Fruit fly (Drosophila melanogaster): ENCODE measurements around the gene MED31.
A peak's percentile ranks its signal among the peaks of the same experiment; 100 is the strongest.

Gene MED31

DNA sequence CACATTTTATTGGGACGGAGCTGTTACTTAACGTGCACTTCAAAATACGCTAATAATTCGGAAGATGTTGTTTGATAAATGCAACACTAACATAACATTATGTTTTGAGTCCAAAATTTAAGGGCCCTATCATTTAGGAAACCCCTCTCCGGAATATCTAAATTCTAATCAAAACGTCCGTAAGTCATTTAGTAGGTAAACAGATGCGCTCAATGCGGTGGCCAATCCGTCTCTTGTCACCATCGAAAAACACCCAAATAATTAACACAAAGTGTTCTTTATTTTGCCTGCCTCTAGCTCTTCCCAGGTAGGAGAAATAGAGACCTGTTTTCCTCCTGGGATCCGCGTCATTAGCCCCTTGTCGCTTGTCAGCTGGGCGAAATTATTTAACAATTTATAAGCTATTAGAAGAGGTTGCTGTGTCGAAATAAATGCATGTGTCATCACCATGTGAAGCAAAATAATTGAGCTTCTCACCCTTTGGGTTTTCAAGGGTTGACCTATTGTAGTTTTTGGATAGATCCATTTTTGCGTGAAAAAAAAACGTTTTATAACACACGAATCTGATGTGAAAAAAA lies 7.3 kb upstream of the MED31 start:
- TF ChIP-seq CG7101 (tag; optimal IDR thresholded peaks at IDR 0.05) (no peak), bab1 (GFP tag; optimal IDR thresholded peaks at IDR 0.05) (no peak), Clk (GFP tag; optimal IDR thresholded peaks at IDR 0.05) (no peak), toe (GFP tag; optimal IDR thresholded peaks at IDR 0.05) (no peak), Hr96 (GFP tag; optimal IDR thresholded peaks at IDR 0.05) (no peak), CG1620 (GFP tag; optimal IDR thresholded peaks at IDR 0.05) (no peak), Mnt (GFP tag; optimal IDR thresholded peaks at IDR 0.05) (no peak), Crg-1 (GFP tag; optimal IDR thresholded peaks at IDR 0.05) (no peak), cnc (optimal IDR thresholded peaks at IDR 0.05) (no peak), CG5204 (GFP tag; optimal IDR thresholded peaks at IDR 0.05) (no peak), cic (GFP tag; optimal IDR thresholded peaks at IDR 0.05) (no peak), ovo (GFP tag; optimal IDR thresholded peaks at IDR 0.05) (no peak), CG7045 (GFP tag; optimal IDR thresholded peaks at IDR 0.05) (no peak), CG33017 (tag; optimal IDR thresholded peaks at IDR 0.05) (no peak), tj (GFP tag; optimal IDR thresholded peaks at IDR 0.05) (no peak), CG14711 (tag; optimal IDR thresholded peaks at IDR 0.05) (no peak), CG11617 (GFP tag; optimal IDR thresholded peaks at IDR 0.05) (no peak)

DNA sequence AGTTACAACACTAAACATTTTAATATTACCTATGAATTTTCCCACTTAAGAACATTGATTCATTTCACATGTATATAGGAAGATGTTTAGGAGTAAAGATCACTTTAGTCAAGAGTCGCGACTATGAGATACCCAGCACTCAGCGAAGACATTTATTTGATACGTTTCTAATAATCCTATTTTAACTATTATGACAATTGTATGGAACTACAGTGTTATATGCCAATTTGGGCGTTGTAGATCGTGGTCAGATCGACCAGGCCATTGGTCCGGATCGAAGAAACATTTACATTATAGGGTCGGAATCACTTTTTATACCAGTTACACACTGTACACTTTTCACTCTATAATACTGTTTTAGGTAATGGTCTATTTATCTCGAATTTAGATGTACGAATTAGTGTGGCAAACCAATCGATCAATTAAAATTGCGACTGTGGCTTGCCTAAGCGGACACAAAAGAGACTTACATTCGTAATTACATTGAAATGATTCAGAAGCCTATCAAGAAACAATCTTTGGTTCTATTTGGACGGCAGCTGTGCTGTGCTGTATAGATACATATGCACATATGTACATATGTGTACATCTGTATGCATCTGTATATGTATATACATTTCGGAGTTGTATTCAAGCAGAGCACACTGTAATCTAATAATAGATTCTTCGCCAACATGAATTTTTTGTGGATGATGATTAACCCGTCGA lies 1.1 kb upstream of the MED31 start:
- TF ChIP-seq cnc (optimal IDR thresholded peaks at IDR 0.05) (no peak), cic (GFP tag; optimal IDR thresholded peaks at IDR 0.05) (no peak), Mnt (GFP tag; optimal IDR thresholded peaks at IDR 0.05) (no peak), CG5204 (GFP tag; optimal IDR thresholded peaks at IDR 0.05) (no peak), bab1 (GFP tag; optimal IDR thresholded peaks at IDR 0.05) (no peak), Clk (GFP tag; optimal IDR thresholded peaks at IDR 0.05) (no peak), CG11617 (GFP tag; optimal IDR thresholded peaks at IDR 0.05) (no peak), Crg-1 (GFP tag; optimal IDR thresholded peaks at IDR 0.05) (no peak), CG12768 (GFP tag; optimal IDR thresholded peaks at IDR 0.05) (no peak), CG1620 (GFP tag; optimal IDR thresholded peaks at IDR 0.05) (no peak), kay (GFP tag; ENCODE audit: borderline replicate concordance) (no peak), pad (GFP tag; optimal IDR thresholded peaks at IDR 0.05) (no peak), CG33017 (tag; optimal IDR thresholded peaks at IDR 0.05) (no peak), ovo (GFP tag; optimal IDR thresholded peaks at IDR 0.05) (no peak), CG7101 (tag; optimal IDR thresholded peaks at IDR 0.05) (no peak), tj (GFP tag; optimal IDR thresholded peaks at IDR 0.05) (no peak), CG7045 (GFP tag; optimal IDR thresholded peaks at IDR 0.05) (no peak), toe (GFP tag; optimal IDR thresholded peaks at IDR 0.05) (no peak), CG14711 (tag; optimal IDR thresholded peaks at IDR 0.05) (no peak), Hr96 (GFP tag; optimal IDR thresholded peaks at IDR 0.05) (no peak)

DNA sequence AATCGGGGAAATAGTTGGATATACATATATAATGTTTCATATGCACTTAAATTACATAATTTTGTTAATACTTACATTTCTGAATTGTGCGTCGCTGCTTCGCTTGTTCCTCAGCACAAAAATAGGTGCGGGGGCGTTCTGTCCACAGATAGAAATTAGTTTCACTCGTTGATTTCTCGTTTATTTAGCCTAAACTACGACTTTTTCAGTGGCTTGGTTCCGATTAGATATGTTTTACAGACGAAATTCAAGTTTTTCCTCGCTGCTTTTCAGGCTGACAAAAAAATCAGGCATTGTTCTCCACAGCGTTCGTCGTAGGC lies 549 bp upstream of the MED31 start:
- no peak for TF ChIP-seq Clk (GFP tag; optimal IDR thresholded peaks at IDR 0.05)
- no peak for TF ChIP-seq cnc (optimal IDR thresholded peaks at IDR 0.05)
- TF ChIP-seq pad (GFP tag; optimal IDR thresholded peaks at IDR 0.05), result no peak
- TF ChIP-seq ovo (GFP tag; optimal IDR thresholded peaks at IDR 0.05), result no peak
- no peak for TF ChIP-seq kay (GFP tag; ENCODE audit: borderline replicate concordance)
- TF ChIP-seq CG7045 (GFP tag; optimal IDR thresholded peaks at IDR 0.05), result no peak
- TF ChIP-seq Crg-1 (GFP tag; optimal IDR thresholded peaks at IDR 0.05), result no peak
- no peak for TF ChIP-seq toe (GFP tag; optimal IDR thresholded peaks at IDR 0.05)
- no peak for TF ChIP-seq CG5204 (GFP tag; optimal IDR thresholded peaks at IDR 0.05)
- TF ChIP-seq Mnt (GFP tag; optimal IDR thresholded peaks at IDR 0.05), result no peak
- no peak for TF ChIP-seq bab1 (GFP tag; optimal IDR thresholded peaks at IDR 0.05)
- TF ChIP-seq CG11617 (GFP tag; optimal IDR thresholded peaks at IDR 0.05), result no peak
- no peak for TF ChIP-seq Hr96 (GFP tag; optimal IDR thresholded peaks at IDR 0.05)
- no peak for TF ChIP-seq cic (GFP tag; optimal IDR thresholded peaks at IDR 0.05)
- TF ChIP-seq CG7101 (tag; optimal IDR thresholded peaks at IDR 0.05), result no peak
- no peak for TF ChIP-seq CG1620 (GFP tag; optimal IDR thresholded peaks at IDR 0.05)
- TF ChIP-seq tj (GFP tag; optimal IDR thresholded peaks at IDR 0.05), result no peak
- no peak for TF ChIP-seq CG14711 (tag; optimal IDR thresholded peaks at IDR 0.05)

DNA sequence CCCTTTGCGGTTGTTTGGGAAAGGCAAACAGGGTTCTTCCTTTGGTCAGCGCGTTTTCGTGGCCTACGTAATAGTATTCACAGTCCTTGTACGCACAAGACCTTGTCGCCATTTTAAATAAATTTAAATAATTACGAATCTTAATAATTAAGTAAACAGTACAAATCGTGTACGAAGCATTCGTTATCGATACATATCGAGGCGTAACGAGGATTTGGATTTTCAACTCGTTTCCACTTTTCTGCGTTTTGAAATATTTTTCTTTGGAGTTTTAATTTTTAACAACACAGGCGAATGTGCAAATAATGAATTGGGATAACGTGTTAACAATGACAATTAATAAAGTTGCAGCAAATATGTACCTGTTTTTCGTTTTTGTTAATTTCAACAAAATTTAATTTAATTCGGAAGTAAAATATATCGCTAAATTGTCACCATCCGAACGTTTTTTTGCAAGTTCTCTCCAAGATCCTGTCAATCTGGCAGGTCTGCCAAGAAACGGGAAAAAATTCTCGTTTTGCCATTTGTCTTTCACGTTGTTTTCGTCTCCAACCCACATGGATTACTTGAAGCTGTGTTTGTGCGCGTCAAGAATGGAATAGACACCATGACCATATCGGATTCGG lies 3.8 kb downstream of the MED31 start, which contains the start of the genes Dlip2 and rpk:
Gene Dlip2, minus strand, starts transcription at position 199 of the 626 bp plus-strand sequence.
Gene rpk, plus strand, starts transcription at position 525 of the 626 bp plus-strand sequence.
- no peak for TF ChIP-seq CG12768 (GFP tag; optimal IDR thresholded peaks at IDR 0.05)

DNA sequence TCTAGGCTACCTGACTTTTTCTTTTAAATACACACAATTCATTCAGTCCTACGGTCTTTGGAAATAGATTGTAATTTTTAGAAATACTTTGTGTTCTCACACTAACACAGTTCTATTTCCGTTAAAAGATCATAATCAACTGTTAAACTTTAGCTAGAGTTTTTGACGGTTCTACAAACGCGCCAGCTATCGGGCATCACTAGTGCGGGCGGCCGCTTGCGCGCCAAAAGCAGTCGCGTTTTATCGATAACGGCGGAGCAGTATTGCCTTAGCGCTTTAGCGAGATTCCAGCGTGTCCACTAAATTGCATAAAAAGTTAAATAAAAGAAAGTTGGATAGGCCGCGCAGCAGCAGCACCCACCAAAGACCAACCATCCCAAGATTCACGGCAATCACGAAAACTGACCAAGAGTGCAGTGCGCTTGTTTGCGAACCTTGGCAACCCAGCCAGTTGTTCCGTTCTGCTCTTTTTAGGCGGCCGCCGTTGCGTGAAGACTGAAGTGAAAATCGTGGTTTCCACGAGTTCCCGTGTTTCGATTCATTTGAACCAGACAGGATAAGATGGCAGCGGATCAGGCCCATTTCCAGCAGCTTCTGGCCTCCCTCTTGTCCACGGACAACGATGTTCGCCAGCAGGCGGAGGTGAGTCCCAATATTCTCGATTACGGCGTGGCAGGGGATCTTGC lies 7.5 kb downstream of the MED31 start, which contains the start of gene Karybeta3:
Gene Karybeta3, plus strand, starts transcription at position 51 of the 686 bp plus-strand sequence.
- no peak for TF ChIP-seq kay (GFP tag; ENCODE audit: borderline replicate concordance)
- TF ChIP-seq bab1 (GFP tag; optimal IDR thresholded peaks at IDR 0.05), result peak; percentile 75
- peak; percentile 35 for TF ChIP-seq cic (GFP tag; optimal IDR thresholded peaks at IDR 0.05)
- TF ChIP-seq cnc (optimal IDR thresholded peaks at IDR 0.05), result no peak
- TF ChIP-seq CG7045 (GFP tag; optimal IDR thresholded peaks at IDR 0.05), result peak; percentile 68
- TF ChIP-seq toe (GFP tag; optimal IDR thresholded peaks at IDR 0.05), result peak; percentile 83
- peak; percentile 80 for TF ChIP-seq CG33017 (tag; optimal IDR thresholded peaks at IDR 0.05)
- TF ChIP-seq pad (GFP tag; optimal IDR thresholded peaks at IDR 0.05), result peak; percentile 24
- peak; percentile 86 for TF ChIP-seq Mnt (GFP tag; optimal IDR thresholded peaks at IDR 0.05)
- TF ChIP-seq CG7101 (tag; optimal IDR thresholded peaks at IDR 0.05), result peak; percentile 79
- no peak for TF ChIP-seq Clk (GFP tag; optimal IDR thresholded peaks at IDR 0.05)
- TF ChIP-seq CG14711 (tag; optimal IDR thresholded peaks at IDR 0.05), result peak; percentile 99
- peak; percentile 78 for TF ChIP-seq CG5204 (GFP tag; optimal IDR thresholded peaks at IDR 0.05)
- TF ChIP-seq Crg-1 (GFP tag; optimal IDR thresholded peaks at IDR 0.05), result peak; percentile 83
- peak; percentile 86 for TF ChIP-seq Hr96 (GFP tag; optimal IDR thresholded peaks at IDR 0.05)
- TF ChIP-seq ovo (GFP tag; optimal IDR thresholded peaks at IDR 0.05), result peak; percentile 76
- TF ChIP-seq tj (GFP tag; optimal IDR thresholded peaks at IDR 0.05), result peak; percentile 57
- peak; percentile 81 for TF ChIP-seq CG1620 (GFP tag; optimal IDR thresholded peaks at IDR 0.05)
- peak; percentile 91 for TF ChIP-seq CG11617 (GFP tag; optimal IDR thresholded peaks at IDR 0.05)
- peak; percentile 87 for TF ChIP-seq CG12768 (GFP tag; optimal IDR thresholded peaks at IDR 0.05)
